Fruit fly (Drosophila melanogaster) whole organism, wandering third instar larva: Measurements from ENCODE around the gene CG13926.

Experiments used
- br ChIP-seq: fragments of 200-800 bp; sonication (Bioruptor generic); optimal IDR thresholded peaks from 2 replicates; lab custom pipeline; 2016; ENCODE audit warnings: missing biosample characterization, missing genetic modification characterization
- h ChIP-seq: fragments of 200-800 bp; sonication (Bioruptor generic); optimal IDR thresholded peaks from 3 replicates; lab custom pipeline; 2016; ENCODE audit warnings: missing biosample characterization, mild to moderate bottlenecking, missing genetic modification characterization

DNA sequence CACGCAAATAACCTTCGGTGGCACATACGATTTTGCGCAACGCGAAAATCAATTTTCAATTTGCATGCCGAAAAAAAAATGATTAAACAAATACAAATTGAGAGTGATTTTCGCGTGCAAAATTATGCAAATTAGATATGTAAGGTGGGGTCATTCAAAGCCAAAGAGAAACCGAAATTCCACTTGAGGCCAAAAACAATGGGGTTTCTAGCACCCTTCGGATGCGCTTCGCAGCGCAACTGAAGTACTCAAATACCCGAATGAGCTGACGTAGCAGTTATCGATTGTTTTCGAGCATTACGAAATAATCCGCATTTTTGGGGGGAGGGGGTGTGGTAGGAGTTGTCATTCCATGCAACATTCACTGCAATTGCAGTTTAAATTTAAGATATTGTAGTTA lies 37.1 kb downstream of the CG13926 start:
- TF ChIP-seq br (GFP tag; lab: Kevin White, UChicago) = no peak
- TF ChIP-seq h (GFP tag; lab: Kevin White, UChicago) = no peak
